Worm (Caenorhabditis elegans): ENCODE results near the gene Y71G10AR.4.
"Not testable (repeated sequence)": the region's sequence is repeated elsewhere in the genome, so short reads cannot be mapped to it uniquely, and the experiment has no call there.

The Y71G10AR.4 gene

ce11 chrIV:2198741-2199140 is at the start of gene Y71G10AR.4:
Gene Y71G10AR.4 (plus strand): TSS chrIV:2199041.
- TF ChIP-seq him-1 (tag; optimal IDR thresholded peaks at IDR 0.05) (no peak), dao-5 (tag; optimal IDR thresholded peaks at IDR 0.05) (no peak), W03F9.2 (tag; optimal IDR thresholded peaks at IDR 0.05) (no peak)

- TF ChIP-seq him-1 (tag; optimal IDR thresholded peaks at IDR 0.05) (no peak), W03F9.2 (tag; optimal IDR thresholded peaks at IDR 0.05) (no peak), dao-5 (tag; optimal IDR thresholded peaks at IDR 0.05) (no peak)
These were observed 49.5 kb upstream of the Y71G10AR.4 start, which contains the start of gene C54E4.5 for ce11 chrIV:2149247-2149756. Gene C54E4.5 (minus strand): TSS chrIV:2149297.

- TF ChIP-seq W03F9.2 (tag; optimal IDR thresholded peaks at IDR 0.05), result no peak
- no peak for TF ChIP-seq him-1 (tag; optimal IDR thresholded peaks at IDR 0.05)
- TF ChIP-seq dao-5 (tag; optimal IDR thresholded peaks at IDR 0.05), result no peak
These were observed 42.6 kb upstream of the Y71G10AR.4 start for ce11 chrIV:2156239-2156638.

ce11 chrIV:2159069-2159468 is 39.8 kb upstream of the Y71G10AR.4 start, which contains the start of gene gcy-37:
Gene gcy-37 (minus strand): TSS chrIV:2159169.
- TF ChIP-seq dao-5 (tag; optimal IDR thresholded peaks at IDR 0.05), result no peak
- TF ChIP-seq W03F9.2 (tag; optimal IDR thresholded peaks at IDR 0.05), result no peak
- TF ChIP-seq him-1 (tag; optimal IDR thresholded peaks at IDR 0.05), result no peak

- TF ChIP-seq him-1 (tag; optimal IDR thresholded peaks at IDR 0.05), result no peak
- TF ChIP-seq W03F9.2 (tag; optimal IDR thresholded peaks at IDR 0.05), result no peak
- no peak for TF ChIP-seq dao-5 (tag; optimal IDR thresholded peaks at IDR 0.05)
These were observed 36.6 kb upstream of the Y71G10AR.4 start for ce11 chrIV:2162256-2162655.

- TF ChIP-seq W03F9.2 (tag; optimal IDR thresholded peaks at IDR 0.05) (no peak), him-1 (tag; optimal IDR thresholded peaks at IDR 0.05) (no peak), dao-5 (tag; optimal IDR thresholded peaks at IDR 0.05) (no peak)
These were observed 30.3 kb upstream of the Y71G10AR.4 start, which contains the start of gene C54E4.4 for ce11 chrIV:2168514-2168913. Gene C54E4.4 (minus strand): TSS chrIV:2168614.

- TF ChIP-seq dao-5 (tag; optimal IDR thresholded peaks at IDR 0.05) (no peak), W03F9.2 (tag; optimal IDR thresholded peaks at IDR 0.05) (no peak), him-1 (tag; optimal IDR thresholded peaks at IDR 0.05) (no peak)
These were observed 28.5 kb upstream of the Y71G10AR.4 start for ce11 chrIV:2170332-2170731.

- no peak for TF ChIP-seq him-1 (tag; optimal IDR thresholded peaks at IDR 0.05)
- TF ChIP-seq W03F9.2 (tag; optimal IDR thresholded peaks at IDR 0.05), result no peak
- no peak for TF ChIP-seq dao-5 (tag; optimal IDR thresholded peaks at IDR 0.05)
These were observed 26.0 kb upstream of the Y71G10AR.4 start for ce11 chrIV:2172880-2173279.

- no peak for TF ChIP-seq W03F9.2 (tag; optimal IDR thresholded peaks at IDR 0.05)
- TF ChIP-seq him-1 (tag; optimal IDR thresholded peaks at IDR 0.05), result no peak
- no peak for TF ChIP-seq dao-5 (tag; optimal IDR thresholded peaks at IDR 0.05)
These were observed 23.6 kb upstream of the Y71G10AR.4 start, which contains the start of gene C54E4.1 for ce11 chrIV:2175291-2175690. Gene C54E4.1 (plus strand): TSS chrIV:2175591.

- TF ChIP-seq him-1 (tag; optimal IDR thresholded peaks at IDR 0.05) (peak; percentile 35), dao-5 (tag; optimal IDR thresholded peaks at IDR 0.05) (no peak), W03F9.2 (tag; optimal IDR thresholded peaks at IDR 0.05) (peak; percentile 73)
These were observed 21.3 kb upstream of the Y71G10AR.4 start, which contains the start of gene hrpu-2 for ce11 chrIV:2177545-2177944. Gene hrpu-2 (plus strand): TSS chrIV:2177896.

ce11 chrIV:2193037-2193436 is 5.8 kb upstream of the Y71G10AR.4 start:
- no peak for TF ChIP-seq W03F9.2 (tag; optimal IDR thresholded peaks at IDR 0.05)
- no peak for TF ChIP-seq dao-5 (tag; optimal IDR thresholded peaks at IDR 0.05)
- TF ChIP-seq him-1 (tag; optimal IDR thresholded peaks at IDR 0.05), result no peak

ce11 chrIV:2193558-2193957 is 5.3 kb upstream of the Y71G10AR.4 start:
- TF ChIP-seq W03F9.2 (tag; optimal IDR thresholded peaks at IDR 0.05) (no peak), him-1 (tag; optimal IDR thresholded peaks at IDR 0.05) (no peak), dao-5 (tag; optimal IDR thresholded peaks at IDR 0.05) (no peak)

ce11 chrIV:2195598-2195997 is 3.2 kb upstream of the Y71G10AR.4 start:
- TF ChIP-seq W03F9.2 (tag; optimal IDR thresholded peaks at IDR 0.05), result no peak

- TF ChIP-seq W03F9.2, dao-5, him-1 (tag; optimal IDR thresholded peaks at IDR 0.05): not testable (repeated sequence)
These were observed 17.9 kb downstream of the Y71G10AR.4 start, which contains the start of gene T04C4.3 for ce11 chrIV:2216756-2217155. Gene T04C4.3 (minus strand): TSS chrIV:2216856.

ce11 chrIV:2217260-2217659 is 18.4 kb downstream of the Y71G10AR.4 start:
- TF ChIP-seq him-1 (tag; optimal IDR thresholded peaks at IDR 0.05) (no peak), W03F9.2 (tag; optimal IDR thresholded peaks at IDR 0.05) (no peak), dao-5 (tag; optimal IDR thresholded peaks at IDR 0.05) (no peak)

Measured in whole organism, L4/young adult.